Worm (Caenorhabditis elegans) whole organism, early embryonic: ENCODE data around the gene F47B8.13.
"Not testable (repeated sequence)": the region's sequence is repeated elsewhere in the genome, so short reads cannot be mapped to it uniquely, and the experiment has no call there.

Experiments used
- B0310.2 ChIP-seq: sonication (generic microtip); optimal IDR thresholded peaks from 2 replicates; lab custom pipeline; 2016; ENCODE audit warnings: mild to moderate bottlenecking, missing genetic modification characterization, missing compliant biosample characterization
- F13C5.2 ChIP-seq: sonication (generic microtip); optimal IDR thresholded peaks from 2 replicates; lab custom pipeline; 2017; ENCODE audit warnings: mild to moderate bottlenecking, missing genetic modification characterization, inconsistent platforms, missing compliant biosample characterization
- aly-1 ChIP-seq: sonication (generic microtip); optimal IDR thresholded peaks from 2 replicates; lab custom pipeline; 2016; ENCODE audit warnings: missing genetic modification characterization, missing compliant biosample characterization
- ama-1 ChIP-seq: fragments of 150-350 bp; optimal IDR thresholded peaks from 2 replicates; lab custom pipeline; 2014
- ceh-13 ChIP-seq: fragments of 200-800 bp; sonication (Bioruptor generic); optimal IDR thresholded peaks from 2 replicates; lab custom pipeline; 2018; ENCODE audit warnings: mild to moderate bottlenecking, missing genetic modification characterization, missing compliant biosample characterization
- ceh-36 ChIP-seq: sonication (generic microtip); optimal IDR thresholded peaks from 2 replicates; lab custom pipeline; 2016; ENCODE audit warnings: missing genetic modification characterization, inconsistent platforms, missing compliant biosample characterization
- ets-7 ChIP-seq: sonication (generic microtip); optimal IDR thresholded peaks from 2 replicates; lab custom pipeline; 2016; ENCODE audit warnings: missing genotype, missing genetic modification characterization, missing compliant biosample characterization
- flt-1 ChIP-seq: fragments of 200-800 bp; sonication (Bioruptor generic); IDR thresholded peaks from 2 replicates; pipeline ENCODE4 v1.3.6; 2022; ENCODE audit warnings: missing genetic modification characterization, missing compliant biosample characterization
- hmbx-1 ChIP-seq: sonication (generic microtip); optimal IDR thresholded peaks from 2 replicates; lab custom pipeline; 2016; ENCODE audit warnings: mild to moderate bottlenecking, missing genetic modification characterization, missing compliant biosample characterization
- hmg-4 ChIP-seq: fragments of 200-800 bp; sonication (Bioruptor generic); optimal IDR thresholded peaks from 2 replicates; lab custom pipeline; 2018; ENCODE audit warnings: mild to moderate bottlenecking, missing genetic modification characterization, missing compliant biosample characterization
- hnd-1 ChIP-seq: sonication (generic microtip); optimal IDR thresholded peaks from 2 replicates; lab custom pipeline; 2016; ENCODE audit warnings: missing genetic modification characterization, missing compliant biosample characterization
- pes-1 ChIP-seq: fragments of 200-800 bp; sonication (Bioruptor generic); IDR thresholded peaks from 2 replicates; pipeline ENCODE4 v1.3.6; 2022; ENCODE audit warnings: missing genetic modification reagents, missing genetic modification characterization, missing compliant biosample characterization
- scrt-1 ChIP-seq: fragments of 200-800 bp; sonication (Bioruptor generic); IDR thresholded peaks from 2 replicates; pipeline ENCODE4 v1.3.6; 2022; ENCODE audit warnings: missing genetic modification characterization, missing compliant biosample characterization
- sea-1 ChIP-seq: fragments of 200-800 bp; sonication (Bioruptor generic); conservative IDR thresholded peaks from 2 replicates; pipeline ENCODE4 v1.3.6; 2022; ENCODE audit warnings: missing genetic modification characterization, missing compliant biosample characterization
- tbx-11 ChIP-seq: fragments of 200-800 bp; sonication (Bioruptor generic); IDR thresholded peaks from 2 replicates; pipeline ENCODE4 v1.3.6; 2022; ENCODE audit warnings: missing genetic modification characterization, missing compliant biosample characterization
- tbx-37 ChIP-seq: fragments of 200-800 bp; sonication (Bioruptor generic); conservative IDR thresholded peaks from 2 replicates; pipeline ENCODE4 v1.3.6; 2022; ENCODE audit warnings: missing genetic modification reagents, missing genetic modification characterization, missing compliant biosample characterization
- tra-4 ChIP-seq: sonication (generic microtip); optimal IDR thresholded peaks from 2 replicates; lab custom pipeline; 2017; ENCODE audit warnings: missing genetic modification characterization, missing compliant biosample characterization

Gene F47B8.13

DNA sequence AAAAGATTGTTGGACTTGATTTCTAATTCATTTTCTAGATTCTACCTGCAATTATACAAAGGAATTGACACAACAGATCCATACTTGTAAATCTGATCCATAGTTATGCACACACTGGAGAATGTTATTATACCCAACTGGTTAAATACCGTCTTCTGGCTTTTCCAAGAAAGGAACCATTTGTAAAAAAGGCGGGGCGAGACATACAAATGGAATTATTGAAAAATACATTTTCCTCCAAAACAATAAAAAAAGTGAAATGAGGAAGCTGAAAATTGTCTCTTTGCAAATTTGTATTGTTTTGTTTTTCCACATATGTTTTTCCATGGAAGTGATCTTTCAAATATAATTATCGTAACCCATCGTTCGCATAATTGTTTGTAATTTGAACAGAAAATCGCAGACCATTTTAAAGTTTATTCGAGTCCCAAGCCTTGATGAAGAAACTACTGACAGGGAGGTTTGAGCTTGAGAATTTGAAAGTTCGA lies 37.3 kb downstream of the F47B8.13 start, which contains the start of the genes srt-74 and F40G12.9:
TSS of gene srt-74 (minus strand) at position 101 of the 488 bp plus-strand sequence.
TSS of gene F40G12.9 (plus strand) at position 438 of the 488 bp plus-strand sequence.
- TF ChIP-seq F13C5.2 (tag; lab: Kevin White, UChicago) (no peak), ceh-13 (no peak)

DNA sequence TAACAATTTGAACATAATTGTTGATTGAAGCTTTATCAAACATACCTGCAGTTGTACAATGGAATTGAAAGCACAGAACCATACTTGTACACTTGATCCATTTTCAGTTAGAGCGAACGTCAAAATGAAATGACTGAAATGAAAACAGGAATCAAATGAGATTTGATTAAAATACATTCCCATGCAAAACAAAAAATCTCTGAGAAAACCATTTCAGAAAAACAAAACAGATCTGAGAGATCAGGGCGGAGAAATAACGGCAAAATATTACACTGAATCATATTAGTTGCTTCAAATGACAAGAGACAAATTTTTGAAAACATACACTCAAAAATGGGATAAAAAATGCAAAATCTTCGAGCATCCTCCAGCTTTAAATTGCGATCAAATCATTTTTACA lies 39.8 kb downstream of the F47B8.13 start, which contains the start of gene srt-33:
TSS of gene srt-33 (minus strand) at position 101 of the 400 bp plus-strand sequence.
- TF ChIP-seq sea-1 (GFP tag; lab: Robert Waterston, UW) (no peak), hmg-4 (no peak), tra-4 (tag; lab: Kevin White, UChicago) (no peak), ama-1 (lab: Kevin White, UChicago) (no peak), tbx-37 (GFP tag; lab: Robert Waterston, UW) (no peak), hnd-1 (no peak), B0310.2 (tag; lab: Kevin White, UChicago) (no peak), ets-7 (tag; lab: Kevin White, UChicago) (no peak)

DNA sequence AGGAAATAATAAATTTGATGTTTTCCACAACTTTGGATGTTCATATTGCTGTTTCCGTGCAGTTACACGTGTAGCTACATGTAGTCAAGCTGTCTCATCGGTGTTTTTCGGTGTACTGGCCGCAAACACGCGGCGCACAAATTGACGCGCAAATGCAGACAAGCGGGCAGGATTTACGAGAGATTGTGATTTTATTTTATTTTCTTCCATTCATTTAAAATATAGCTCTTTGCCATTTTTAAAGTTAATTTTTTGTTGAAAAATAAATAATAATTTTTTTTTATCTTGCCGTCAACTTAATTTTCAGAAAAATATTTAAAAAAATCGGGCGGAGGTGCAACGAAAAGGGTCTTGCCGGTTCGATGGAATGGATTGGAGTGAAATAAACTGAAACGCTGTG lies 45.3 kb downstream of the F47B8.13 start, which contains the start of gene F40G12.7:
TSS of gene F40G12.7 (plus strand) at position 301 of the 400 bp plus-strand sequence.
- TF ChIP-seq tra-4 (tag; lab: Kevin White, UChicago); ets-7 (tag; lab: Kevin White, UChicago); pes-1 (GFP tag; lab: Robert Waterston, UW): not testable (repeated sequence)

DNA sequence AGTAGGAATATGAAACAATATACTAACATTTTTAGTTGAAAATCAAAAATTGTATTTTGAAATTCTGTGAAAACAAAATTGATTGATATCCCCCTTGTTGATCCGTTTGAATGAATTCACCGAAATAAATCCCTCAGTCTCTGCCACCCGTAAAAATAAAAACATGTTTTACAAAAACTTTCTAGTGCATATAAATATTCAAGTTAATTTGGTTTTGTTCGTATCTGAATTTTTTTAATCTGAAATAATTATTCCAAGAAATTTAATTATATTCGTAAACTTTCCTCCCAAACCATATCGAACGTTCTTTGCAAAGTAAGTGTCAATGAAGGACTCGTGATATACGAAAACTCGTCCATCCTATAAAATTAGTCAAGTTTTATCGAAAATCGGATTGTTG lies 46.5 kb downstream of the F47B8.13 start, which contains the start of gene F40G12.6:
TSS of gene F40G12.6 (minus strand) at position 101 of the 400 bp plus-strand sequence.
- TF ChIP-seq ets-7 (tag; lab: Kevin White, UChicago) (no peak), sea-1 (GFP tag; lab: Robert Waterston, UW) (no peak), F13C5.2 (tag; lab: Kevin White, UChicago) (no peak), B0310.2 (tag; lab: Kevin White, UChicago) (no peak), hmbx-1 (tag; lab: Kevin White, UChicago) (no peak), tbx-11 (GFP tag; lab: Robert Waterston, UW) (no peak), hmg-4 (no peak), hnd-1 (no peak), tra-4 (tag; lab: Kevin White, UChicago) (no peak), scrt-1 (GFP tag; lab: Robert Waterston, UW) (no peak), ceh-36 (tag; lab: Kevin White, UChicago) (no peak), flt-1 (no peak), tbx-37 (GFP tag; lab: Robert Waterston, UW) (no peak), aly-1 (tag; lab: Kevin White, UChicago) (no peak)

DNA sequence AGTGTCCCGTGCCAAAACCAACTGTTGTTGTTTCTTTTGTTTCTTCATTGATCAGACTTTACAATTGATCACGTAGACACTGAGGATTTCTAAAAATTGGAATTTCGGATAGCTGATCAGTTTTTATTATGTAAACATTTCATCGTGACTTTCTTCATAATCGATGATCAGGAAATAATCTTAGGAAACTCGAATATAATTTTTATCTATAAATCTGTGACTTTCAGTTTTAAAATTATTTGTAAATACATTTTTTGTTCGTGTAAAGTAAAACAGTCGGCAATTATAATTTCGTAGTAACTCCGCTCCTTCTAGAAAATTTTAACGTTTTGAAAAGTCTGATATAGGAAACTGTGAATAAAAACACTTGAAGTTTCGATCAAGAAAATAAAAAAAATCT lies 48.8 kb downstream of the F47B8.13 start, which contains the start of gene F40G12.5:
TSS of gene F40G12.5 (minus strand) at position 101 of the 400 bp plus-strand sequence.
- TF ChIP-seq B0310.2 (tag; lab: Kevin White, UChicago), result no peak
- no peak for TF ChIP-seq scrt-1 (GFP tag; lab: Robert Waterston, UW)
- TF ChIP-seq hnd-1, result no peak
- no peak for TF ChIP-seq ets-7 (tag; lab: Kevin White, UChicago)
- TF ChIP-seq tbx-37 (GFP tag; lab: Robert Waterston, UW), result no peak
- no peak for TF ChIP-seq flt-1
- TF ChIP-seq hmbx-1 (tag; lab: Kevin White, UChicago), result no peak
- no peak for TF ChIP-seq hmg-4
- TF ChIP-seq tbx-11 (GFP tag; lab: Robert Waterston, UW), result no peak
